Worm (Caenorhabditis elegans) whole organism, late embryonic: Measurements from ENCODE around the gene C09G9.1.

ENCODE experiments used
- T23F11.4 ChIP-seq: fragments of 200-800 bp; sonication (Bioruptor generic); optimal IDR thresholded peaks from 2 replicates; lab custom pipeline; 2018; ENCODE audit warnings: mild to moderate bottlenecking, missing genetic modification characterization, missing compliant biosample characterization
- Y22D7AL.16 ChIP-seq: sonication (generic microtip); optimal IDR thresholded peaks from 2 replicates; lab custom pipeline; 2016; ENCODE audit warnings: missing genetic modification characterization, missing compliant biosample characterization
- che-1 ChIP-seq: sonication (generic microtip); optimal IDR thresholded peaks from 2 replicates; lab custom pipeline; 2016; ENCODE audit warnings: mild to moderate bottlenecking, missing genetic modification characterization, missing compliant biosample characterization
- dve-1 ChIP-seq: sonication (generic microtip); optimal IDR thresholded peaks from 2 replicates; lab custom pipeline; 2017; ENCODE audit warnings: antibody characterized with exemption, mild to moderate bottlenecking, missing genetic modification characterization, missing compliant biosample characterization
- elt-2 ChIP-seq: sonication (generic microtip); optimal IDR thresholded peaks from 2 replicates; lab custom pipeline; 2016; ENCODE audit warnings: missing genetic modification reagents, missing genetic modification characterization, missing compliant biosample characterization
- fkh-10 ChIP-seq: fragments of 150-350 bp; optimal IDR thresholded peaks from 2 replicates; lab custom pipeline; 2014; ENCODE audit warnings: missing biosample characterization, missing genetic modification reagents, missing genetic modification characterization
- hlh-8 ChIP-seq: sonication (generic microtip); optimal IDR thresholded peaks from 2 replicates; lab custom pipeline; 2016; ENCODE audit warnings: missing genotype, missing genetic modification characterization, missing compliant biosample characterization
- madf-2 ChIP-seq: sonication (generic microtip); optimal IDR thresholded peaks from 2 replicates; lab custom pipeline; 2017; ENCODE audit warnings: missing genetic modification characterization, missing compliant biosample characterization
- nhr-11 ChIP-seq: fragments of 150-350 bp; optimal IDR thresholded peaks from 2 replicates; lab custom pipeline; 2014; ENCODE audit warnings: missing biosample characterization, missing genetic modification characterization

ce11 chrIV:8847918-8848317 is 17.4 kb downstream of the C09G9.1 start, which contains the start of gene col-118:
- no peak for TF ChIP-seq che-1 (tag; lab: Kevin White, UChicago)
- TF ChIP-seq Y22D7AL.16 (tag; lab: Kevin White, UChicago): no peak
- TF ChIP-seq dve-1 (tag; lab: Kevin White, UChicago): no peak
- TF ChIP-seq madf-2 (tag; lab: Kevin White, UChicago): no peak
- no peak for TF ChIP-seq nhr-11
- no peak for TF ChIP-seq fkh-10 (GFP tag; lab: Kevin White, UChicago)
- TF ChIP-seq T23F11.4 (GFP tag; lab: Kevin White, UChicago): no peak
- TF ChIP-seq hlh-8 (tag; lab: Kevin White, UChicago): no peak
- TF ChIP-seq elt-2 (tag; lab: Kevin White, UChicago): no peak
